Fruit fly (Drosophila melanogaster): ENCODE measurements around the gene Mayo.

Mayo gene

dm6 chr3R:31059036-31059806 lies 49.8 kb downstream of the Mayo start (continued):
- TF ChIP-seq Hr39 (GFP tag; optimal IDR thresholded peaks at IDR 0.05) (peak; percentile 80), Smox (GFP tag; optimal IDR thresholded peaks at IDR 0.05) (peak; percentile 89), CG7368 (GFP tag; optimal IDR thresholded peaks at IDR 0.05) (peak; percentile 85), CG6792 (GFP tag; optimal IDR thresholded peaks at IDR 0.05) (peak; percentile 91), CG34406 (GFP tag; optimal IDR thresholded peaks at IDR 0.05) (peak; percentile 94), spab (GFP tag; optimal IDR thresholded peaks at IDR 0.05) (peak; percentile 74), Sox102F (GFP tag; optimal IDR thresholded peaks at IDR 0.05) (peak; percentile 91), CG32006 (GFP tag; optimal IDR thresholded peaks at IDR 0.05) (peak; percentile 90), CG1621 (tag; optimal IDR thresholded peaks at IDR 0.05) (peak; percentile 62), eg (GFP tag; IDR thresholded peaks at IDR 0.05) (peak; percentile 84), Sox14 (GFP tag; optimal IDR thresholded peaks at IDR 0.05) (peak; percentile 75), CG3919 (GFP tag; optimal IDR thresholded peaks at IDR 0.05) (peak; percentile 91), cyc (GFP tag; optimal IDR thresholded peaks at IDR 0.05) (peak; percentile 84), net (GFP tag; optimal IDR thresholded peaks at IDR 0.05) (peak; percentile 84), Eip78C (GFP tag) (peak; percentile 95), fd59A (GFP tag; optimal IDR thresholded peaks at IDR 0.05) (peak; percentile 49), CG9139 (GFP tag; optimal IDR thresholded peaks at IDR 0.05) (peak; percentile 48), Blimp-1 (GFP tag; optimal IDR thresholded peaks at IDR 0.05) (peak; percentile 84), CG11294 (GFP tag; IDR thresholded peaks at IDR 0.05) (peak; percentile 20; the same call in 1 of the 2 replicates), achi (GFP tag; optimal IDR thresholded peaks at IDR 0.05) (peak; percentile 89), topi (GFP tag; optimal IDR thresholded peaks at IDR 0.05) (peak; percentile 90), CG8119 (GFP tag; IDR thresholded peaks at IDR 0.05) (peak; percentile 85), ss (GFP tag; optimal IDR thresholded peaks at IDR 0.05) (peak in 1 of 2 experiments; percentile 86), esn (GFP tag; optimal IDR thresholded peaks at IDR 0.05) (peak; percentile 94), Hr4 (GFP tag; optimal IDR thresholded peaks at IDR 0.05) (peak; percentile 77), CG15336 (GFP tag; IDR thresholded peaks at IDR 0.05) (peak; percentile 82), svp (GFP tag) (peak; percentile 93)

Data from whole organism, prepupa.